Fruit fly (Drosophila melanogaster) whole organism, embryonic: Measurements from ENCODE around the gene zuc.
A peak's percentile ranks its signal among the peaks of the same experiment; 100 is the strongest.

Experiments
- Awh ChIP-seq: fragments of 200-800 bp; sonication (Bioruptor generic); IDR thresholded peaks from 2 replicates; pipeline ENCODE4, ENCODE4 v1.3.6; 2022; ENCODE audit warnings: missing biosample characterization, missing genetic modification characterization
- CG10366 ChIP-seq: fragments of 200-800 bp; sonication (Bioruptor generic); IDR thresholded peaks from 2 replicates; pipeline ENCODE4 v1.3.6; 2022; ENCODE audit warnings: missing biosample characterization, missing genetic modification characterization
- CG10543 ChIP-seq: fragments of 200-800 bp; sonication (Bioruptor generic); optimal IDR thresholded peaks from 3 replicates; lab custom pipeline; 2017; ENCODE audit warnings: missing biosample characterization, mild to moderate bottlenecking, missing genetic modification characterization, moderate library complexity
- CG10959 ChIP-seq: fragments of 200-800 bp; sonication (Bioruptor generic); IDR thresholded peaks from 2 replicates; pipeline ENCODE4 v1.3.6; 2022; ENCODE audit warnings: missing biosample characterization, missing genetic modification characterization
- CG13775 ChIP-seq: fragments of 200-800 bp; sonication (Bioruptor generic); optimal IDR thresholded peaks from 3 replicates; lab custom pipeline; 2017; ENCODE audit warnings: missing biosample characterization, mild to moderate bottlenecking, missing genetic modification characterization
- CG1603 ChIP-seq: fragments of 200-800 bp; sonication (Bioruptor generic); optimal IDR thresholded peaks from 2 replicates; lab custom pipeline; 2019; ENCODE audit warnings: missing biosample characterization, mild to moderate bottlenecking, missing genetic modification characterization, moderate library complexity
- CG17186 ChIP-seq: fragments of 200-800 bp; sonication (Bioruptor generic); optimal IDR thresholded peaks from 3 replicates; lab custom pipeline; 2017; ENCODE audit warnings: missing biosample characterization, missing genetic modification reagents, missing genetic modification characterization
- CG17385 ChIP-seq: fragments of 200-800 bp; sonication (Bioruptor generic); optimal IDR thresholded peaks from 3 replicates; lab custom pipeline; 2018; ENCODE audit warnings: missing biosample characterization, mild to moderate bottlenecking, missing genetic modification characterization
- CG17612 ChIP-seq: fragments of 200-800 bp; sonication (Bioruptor generic); IDR thresholded peaks from 2 replicates; pipeline ENCODE4 v1.3.6; 2022; ENCODE audit warnings: missing biosample characterization, missing genetic modification characterization
- CG17802 ChIP-seq: fragments of 200-800 bp; sonication (Bioruptor generic); optimal IDR thresholded peaks from 2 replicates; lab custom pipeline; 2018; ENCODE audit warnings: missing biosample characterization, mild to moderate bottlenecking, missing genetic modification characterization, moderate library complexity
- CG2116 ChIP-seq: fragments of 200-800 bp; sonication (Bioruptor generic); optimal IDR thresholded peaks from 3 replicates; lab custom pipeline; 2018; ENCODE audit warnings: missing biosample characterization, mild to moderate bottlenecking, missing genetic modification characterization
- CG2120 ChIP-seq: fragments of 200-800 bp; sonication (Bioruptor generic); optimal IDR thresholded peaks from 3 replicates; lab custom pipeline; 2016; ENCODE audit warnings: missing biosample characterization, missing genetic modification characterization
- CG31224 ChIP-seq: fragments of 200-800 bp; sonication (Bioruptor generic); IDR thresholded peaks from 2 replicates; pipeline ENCODE4 v1.3.6; 2022; ENCODE audit warnings: missing biosample characterization, missing genetic modification characterization
- CG3163 ChIP-seq: fragments of 200-800 bp; sonication (Bioruptor generic); optimal IDR thresholded peaks from 3 replicates; lab custom pipeline; 2016; ENCODE audit warnings: missing biosample characterization, missing genetic modification characterization
- CG3847 ChIP-seq: fragments of 200-800 bp; sonication (Bioruptor generic); IDR thresholded peaks from 2 replicates; pipeline ENCODE4 v1.3.6; 2022; ENCODE audit warnings: missing biosample characterization, missing genetic modification characterization
- CG4854 ChIP-seq: fragments of 200-800 bp; sonication (Bioruptor generic); optimal IDR thresholded peaks from 2 replicates; lab custom pipeline; 2016; ENCODE audit warnings: missing biosample characterization, missing genetic modification characterization, inconsistent platforms
- CG6689 ChIP-seq: fragments of 200-800 bp; sonication (Bioruptor generic); IDR thresholded peaks from 2 replicates; pipeline ENCODE4 v1.3.6; 2022; ENCODE audit warnings: missing biosample characterization, missing genetic modification characterization
- CG7372 ChIP-seq: fragments of 200-800 bp; sonication (Bioruptor generic); IDR thresholded peaks from 2 replicates; pipeline ENCODE4 v1.3.6; 2022; ENCODE audit warnings: missing biosample characterization, missing genetic modification characterization
- CG7963 ChIP-seq: fragments of 200-800 bp; sonication (Bioruptor generic); IDR thresholded peaks from 3 replicates; pipeline ENCODE4 v1.3.6; 2022; ENCODE audit warnings: missing biosample characterization, missing genetic modification characterization; ENCODE audit not compliant: partially characterized antibody
- CG8089 ChIP-seq: fragments of 200-800 bp; sonication (Bioruptor generic); optimal IDR thresholded peaks from 3 replicates; lab custom pipeline; 2016; ENCODE audit warnings: missing biosample characterization, missing genetic modification characterization
- CkIIα-i1 ChIP-seq: fragments of 200-800 bp; sonication (Bioruptor generic); IDR thresholded peaks from 2 replicates; pipeline ENCODE4 v1.3.6; 2022; ENCODE audit warnings: missing biosample characterization, missing genetic modification characterization
- Dbx ChIP-seq: fragments of 200-800 bp; sonication (Bioruptor generic); IDR thresholded peaks from 3 replicates; pipeline ENCODE4 v1.3.6; 2022; ENCODE audit warnings: missing biosample characterization, missing genetic modification characterization
- Doc2 ChIP-seq: fragments of 200-800 bp; sonication (Bioruptor generic); IDR thresholded peaks from 2 replicates; pipeline ENCODE4 v1.3.6; 2022; ENCODE audit warnings: missing biosample characterization, missing genetic modification characterization
- GATAe ChIP-seq: fragments of 200-800 bp; sonication (Bioruptor generic); conservative IDR thresholded peaks from 2 replicates; pipeline ENCODE4 v1.3.6; 2022; ENCODE audit warnings: missing biosample characterization, missing genetic modification characterization
- Gug ChIP-seq: fragments of 200-800 bp; sonication (Bioruptor generic); IDR thresholded peaks from 4 replicates; pipeline ENCODE4 v1.3.6; 2022; ENCODE audit warnings: missing biosample characterization, missing genetic modification characterization
- Hmr ChIP-seq: fragments of 200-800 bp; sonication (Bioruptor generic); optimal IDR thresholded peaks from 3 replicates; lab custom pipeline; 2017; ENCODE audit warnings: mild to moderate bottlenecking, missing biosample characterization, missing genetic modification reagents, missing genetic modification characterization
- Hr51 ChIP-seq, 2 experiments: fragments of 200-800 bp; sonication (Bioruptor generic); optimal IDR thresholded peaks; 2 replicates in 1 of 2; 3 replicates in 1 of 2; lab custom pipeline; 2016 to 2018; ENCODE audit warnings: missing biosample characterization in 2 of 2, missing genetic modification characterization in 2 of 2, mild to moderate bottlenecking in 1 of 2, moderate library complexity in 1 of 2
- Hr78 ChIP-seq, 2 experiments: fragments of 200-800 bp in 1 of 2; fragments of >200 bp in 1 of 2; sonication (Bioruptor generic) in 1 of 2; optimal IDR thresholded peaks; 2 replicates each; lab custom pipeline; 2017 to 2019; ENCODE audit warnings: missing biosample characterization in 2 of 2, missing genetic modification characterization in 2 of 2, mild to moderate bottlenecking in 1 of 2, moderate library complexity in 1 of 2
- Meics ChIP-seq: fragments of 200-800 bp; sonication (Bioruptor generic); optimal IDR thresholded peaks from 2 replicates; lab custom pipeline; 2017; ENCODE audit warnings: missing biosample characterization, mild to moderate bottlenecking, missing genetic modification characterization
- Nf-YB ChIP-seq: fragments of 200-800 bp; sonication (Bioruptor generic); optimal IDR thresholded peaks from 3 replicates; lab custom pipeline; 2019; ENCODE audit warnings: missing biosample characterization, mild to moderate bottlenecking, missing genetic modification characterization, moderate library complexity
- Sry-δ ChIP-seq: fragments of 200-800 bp; sonication (Bioruptor generic); optimal IDR thresholded peaks from 2 replicates; lab custom pipeline; 2016; ENCODE audit warnings: missing biosample characterization, missing genetic modification characterization
- Ssrp ChIP-seq: fragments of 200-800 bp; sonication (Bioruptor generic); optimal IDR thresholded peaks from 2 replicates; lab custom pipeline; 2018; ENCODE audit warnings: missing biosample characterization, mild to moderate bottlenecking, missing genetic modification characterization, moderate library complexity
- Tbp ChIP-seq: fragments of >200 bp; optimal IDR thresholded peaks from 2 replicates; lab custom pipeline; 2018; ENCODE audit warnings: missing biosample characterization, missing genetic modification characterization
- dati ChIP-seq: fragments of 200-800 bp; sonication (Bioruptor generic); IDR thresholded peaks from 2 replicates; pipeline ENCODE4 v1.3.6; 2022; ENCODE audit warnings: missing biosample characterization, missing genetic modification characterization
- dysf ChIP-seq: fragments of 200-800 bp; sonication (Bioruptor generic); IDR thresholded peaks from 3 replicates; pipeline ENCODE4 v1.3.6; 2022; ENCODE audit warnings: missing biosample characterization, missing genetic modification characterization
- emc ChIP-seq: fragments of 200-800 bp; sonication (Bioruptor generic); optimal IDR thresholded peaks from 2 replicates; lab custom pipeline; 2016; ENCODE audit warnings: missing biosample characterization, missing genetic modification characterization
- esg ChIP-seq: fragments of 200-800 bp; sonication (Bioruptor generic); conservative IDR thresholded peaks from 2 replicates; pipeline ENCODE4 v1.3.6; 2022; ENCODE audit warnings: missing biosample characterization, missing genetic modification characterization
- fd64A ChIP-seq: fragments of 200-800 bp; sonication (Bioruptor generic); optimal IDR thresholded peaks from 3 replicates; lab custom pipeline; 2018; ENCODE audit warnings: missing biosample characterization, mild to moderate bottlenecking, missing genetic modification characterization
- lbe ChIP-seq: fragments of 200-800 bp; sonication (Bioruptor generic); optimal IDR thresholded peaks from 2 replicates; lab custom pipeline; 2016; ENCODE audit warnings: missing biosample characterization, mild to moderate bottlenecking, missing genetic modification characterization
- nau ChIP-seq: fragments of 200-800 bp; sonication (Bioruptor generic); optimal IDR thresholded peaks from 3 replicates; lab custom pipeline; 2017; ENCODE audit warnings: missing biosample characterization, mild to moderate bottlenecking, missing genetic modification characterization, missing genetic modification reagents
- p53 ChIP-seq: fragments of 200-800 bp; sonication (Bioruptor generic); optimal IDR thresholded peaks from 2 replicates; lab custom pipeline; 2016; ENCODE audit warnings: missing biosample characterization, missing genetic modification characterization
- pfk ChIP-seq: fragments of 200-800 bp; sonication (Bioruptor generic); optimal IDR thresholded peaks from 2 replicates; lab custom pipeline; 2018; ENCODE audit warnings: missing biosample characterization, mild to moderate bottlenecking, missing genetic modification characterization, moderate library complexity
- pros ChIP-seq: fragments of 200-800 bp; sonication (Bioruptor generic); optimal IDR thresholded peaks from 3 replicates; lab custom pipeline; 2019; ENCODE audit warnings: missing biosample characterization, mild to moderate bottlenecking, missing genetic modification characterization, moderate library complexity
- ro ChIP-seq: fragments of 200-800 bp; sonication (Bioruptor generic); IDR thresholded peaks from 2 replicates; pipeline ENCODE4 v1.3.6; 2022; ENCODE audit warnings: missing biosample characterization, missing genetic modification characterization
- sd ChIP-seq: fragments of 200-800 bp; sonication (Bioruptor generic); optimal IDR thresholded peaks from 3 replicates; lab custom pipeline; 2018; ENCODE audit warnings: missing biosample characterization, mild to moderate bottlenecking, missing genetic modification characterization, moderate library complexity
- sim ChIP-seq: fragments of 200-800 bp; sonication (Bioruptor generic); IDR thresholded peaks from 2 replicates; pipeline ENCODE4 v1.3.6; 2022; ENCODE audit warnings: missing biosample characterization, missing genetic modification characterization
- sr ChIP-seq: fragments of 200-800 bp; sonication (Bioruptor generic); IDR thresholded peaks from 3 replicates; pipeline ENCODE4 v1.3.6; 2022; ENCODE audit warnings: missing biosample characterization, missing genetic modification characterization
- wor ChIP-seq: fragments of 200-800 bp; sonication (Bioruptor generic); IDR thresholded peaks from 2 replicates; pipeline ENCODE4 v1.3.6; 2022; ENCODE audit warnings: missing biosample characterization, missing genetic modification characterization
- zen2 ChIP-seq: fragments of 200-800 bp; sonication (Bioruptor generic); IDR thresholded peaks from 3 replicates; pipeline ENCODE4 v1.3.6; 2022; ENCODE audit warnings: missing biosample characterization, missing genetic modification characterization; ENCODE audit not compliant: partially characterized antibody

Gene zuc

dm6 chr2L:12006397-12007330 lies 17.0 kb upstream of the zuc start (continued):
- TF ChIP-seq CG13775 (GFP tag; lab: Kevin White, UChicago) (peak; percentile 96), CG10959 (GFP tag; lab: Robert Waterston, UW) (no peak), Dbx (GFP tag; lab: Robert Waterston, UW) (no peak), CG2120 (GFP tag; lab: Kevin White, UChicago) (peak; percentile 82), GATAe (GFP tag; lab: Robert Waterston, UW) (no peak), Hr78 (GFP tag; optimal IDR thresholded peaks at IDR 0.05; lab: Kevin White, UChicago) (peak in 1 of 2 experiments; percentile 33), sd (tag; lab: Kevin White, UChicago) (peak; percentile 56), CG10543 (GFP tag; lab: Kevin White, UChicago) (peak; percentile 31), zen2 (no peak), dysf (GFP tag; lab: Robert Waterston, UW) (no peak), pfk (GFP tag; lab: Kevin White, UChicago) (no peak), Sry-δ (GFP tag; lab: Kevin White, UChicago) (no peak), Ssrp (tag; lab: Kevin White, UChicago) (peak; percentile 96), CG7372 (GFP tag; lab: Robert Waterston, UW) (no peak), CG1603 (peak; percentile 58), Meics (GFP tag; lab: Kevin White, UChicago) (peak; percentile 97), CG7963 (GFP tag; lab: Robert Waterston, UW) (no peak), ro (GFP tag; lab: Robert Waterston, UW) (no peak), sr (GFP tag; lab: Robert Waterston, UW) (no peak), lbe (GFP tag; lab: Kevin White, UChicago) (peak; percentile 73), Nf-YB (GFP tag; lab: Kevin White, UChicago) (peak; percentile 88), fd64A (GFP tag; lab: Kevin White, UChicago) (no peak), Tbp (no peak), CG17612 (no peak), nau (GFP tag; lab: Kevin White, UChicago) (peak; percentile 50), CG3163 (GFP tag; lab: Kevin White, UChicago) (no peak), sim (GFP tag; lab: Robert Waterston, UW) (no peak), Gug (GFP tag; lab: Robert Waterston, UW) (peak; percentile 75; the same call in 3 of the 4 replicates), CG17186 (GFP tag; lab: Kevin White, UChicago) (peak; percentile 42), Doc2 (no peak), CG31224 (GFP tag; lab: Robert Waterston, UW) (no peak), CkIIα-i1 (GFP tag; lab: Robert Waterston, UW) (no peak), pros (GFP tag; lab: Kevin White, UChicago) (no peak), dati (GFP tag; lab: Robert Waterston, UW) (no peak), CG4854 (GFP tag; lab: Kevin White, UChicago) (peak; percentile 53), CG10366 (GFP tag; lab: Robert Waterston, UW) (no peak), Awh (no peak), CG6689 (GFP tag; lab: Robert Waterston, UW) (no peak), CG3847 (GFP tag; lab: Robert Waterston, UW) (no peak), Hmr (GFP tag; lab: Kevin White, UChicago) (peak; percentile 96), Hr51 (GFP tag; optimal IDR thresholded peaks at IDR 0.05; lab: Kevin White, UChicago) (peak; percentile 41 to 96), wor (GFP tag; lab: Robert Waterston, UW) (no peak), esg (GFP tag; lab: Robert Waterston, UW) (no peak), CG17385 (GFP tag; lab: Kevin White, UChicago) (peak; percentile 93), CG8089 (GFP tag; lab: Kevin White, UChicago) (peak; percentile 63), emc (GFP tag; lab: Kevin White, UChicago) (no peak), CG17802 (tag; lab: Kevin White, UChicago) (peak; percentile 53), p53 (GFP tag; lab: Kevin White, UChicago) (no peak), CG2116 (GFP tag; lab: Kevin White, UChicago) (peak; percentile 72)
